Fruit fly (Drosophila melanogaster) Kc167 (cell line): ENCODE data around the gene shps.

Experiments
- Myc ChIP-seq: fragments of >200 bp; optimal IDR thresholded peaks from 2 replicates; lab custom pipeline; 2017; ENCODE audit warnings: missing external identifiers
- psq ChIP-seq: fragments of >200 bp; optimal IDR thresholded peaks from 2 replicates; lab custom pipeline; 2017; ENCODE audit warnings: missing external identifiers

DNA sequence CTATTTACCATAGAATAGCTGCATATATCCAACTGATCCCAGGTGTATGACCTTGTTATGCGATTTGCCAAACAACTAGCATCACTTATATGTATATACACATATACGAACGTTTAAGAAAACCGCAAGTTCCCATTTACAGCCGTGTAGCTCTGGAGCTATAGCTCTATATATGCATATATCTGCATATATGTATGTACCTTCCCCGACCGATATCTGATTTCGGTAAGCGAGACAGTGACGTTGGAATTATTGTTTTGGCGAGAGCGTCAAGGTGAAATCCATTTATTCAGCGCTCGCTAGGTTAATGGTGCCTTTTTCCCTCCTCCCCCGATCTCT, 19.4 kb upstream of the shps start:
- TF ChIP-seq Myc (lab: Kevin White, UChicago) (no peak), psq (no peak)
